Worm (Caenorhabditis elegans) whole organism, mixed stage, embryonic: Measurements from ENCODE around the gene T05A7.7.
A peak's percentile ranks its signal among the peaks of the same experiment; 100 is the strongest.

Experiments
- M03D4.4 ChIP-seq: sonication (generic microtip); optimal IDR thresholded peaks from 2 replicates; lab custom pipeline; 2017; ENCODE audit warnings: mild to moderate bottlenecking, missing genetic modification characterization, missing compliant biosample characterization
- bed-3 ChIP-seq: fragments of 200-800 bp; sonication (Bioruptor generic); optimal IDR thresholded peaks from 3 replicates; lab custom pipeline; 2018; ENCODE audit warnings: mild to moderate bottlenecking, missing genetic modification characterization, moderate library complexity, missing compliant biosample characterization
- blmp-1 ChIP-seq: fragments of 150-350 bp; optimal IDR thresholded peaks from 2 replicates; lab custom pipeline; 2014; ENCODE audit warnings: missing biosample characterization, missing genetic modification characterization
- ceh-39 ChIP-seq: fragments of 150-350 bp; optimal IDR thresholded peaks from 2 replicates; lab custom pipeline; 2014; ENCODE audit warnings: missing biosample characterization, missing genetic modification characterization
- ceh-43 ChIP-seq: fragments of 200-800 bp; sonication (Bioruptor generic); optimal IDR thresholded peaks from 2 replicates; lab custom pipeline; 2018; ENCODE audit warnings: mild to moderate bottlenecking, missing genetic modification characterization, moderate library complexity, missing compliant biosample characterization
- ceh-83 ChIP-seq: fragments of 200-800 bp; sonication (Bioruptor generic); optimal IDR thresholded peaks from 2 replicates; lab custom pipeline; 2018; ENCODE audit warnings: mild to moderate bottlenecking, missing genetic modification characterization, missing compliant biosample characterization
- drap-1 ChIP-seq: fragments of 200-800 bp; sonication (Bioruptor generic); optimal IDR thresholded peaks from 3 replicates; lab custom pipeline; 2018; ENCODE audit warnings: mild to moderate bottlenecking, missing genetic modification characterization, missing compliant biosample characterization
- elt-1 ChIP-seq: sonication (generic microtip); optimal IDR thresholded peaks from 2 replicates; lab custom pipeline; 2017; ENCODE audit warnings: missing genetic modification characterization, mild to moderate bottlenecking, missing compliant biosample characterization, antibody characterized with exemption, moderate library complexity, borderline replicate concordance; ENCODE audit not compliant: insufficient read depth
- elt-3 ChIP-seq: fragments of 150-350 bp; optimal IDR thresholded peaks from 2 replicates; lab custom pipeline; 2014; ENCODE audit warnings: missing biosample characterization, missing genetic modification characterization
- flh-1 ChIP-seq: fragments of 200-800 bp; sonication (Bioruptor generic); optimal IDR thresholded peaks from 2 replicates; lab custom pipeline; 2018; ENCODE audit warnings: mild to moderate bottlenecking, missing genetic modification characterization, moderate library complexity, missing compliant biosample characterization
- ham-2 ChIP-seq: fragments of 200-800 bp; sonication (Bioruptor generic); optimal IDR thresholded peaks from 2 replicates; lab custom pipeline; 2018; ENCODE audit warnings: mild to moderate bottlenecking, missing genetic modification characterization, missing compliant biosample characterization
- hlh-1 ChIP-seq: fragments of 150-350 bp; optimal IDR thresholded peaks from 2 replicates; lab custom pipeline; 2014; ENCODE audit warnings: missing biosample characterization, missing genetic modification reagents, missing genetic modification characterization
- lin-32 ChIP-seq: fragments of 200-800 bp; sonication (Bioruptor generic); optimal IDR thresholded peaks from 2 replicates; lab custom pipeline; 2018; ENCODE audit warnings: mild to moderate bottlenecking, missing genetic modification characterization, missing compliant biosample characterization
- mab-5 ChIP-seq: fragments of 150-350 bp; optimal IDR thresholded peaks from 2 replicates; lab custom pipeline; 2014; ENCODE audit warnings: missing biosample characterization, missing genetic modification characterization
- mep-1 ChIP-seq: fragments of 150-350 bp; optimal IDR thresholded peaks from 2 replicates; lab custom pipeline; 2017; ENCODE audit warnings: missing biosample characterization, missing genetic modification reagents, missing genetic modification characterization, inconsistent platforms
- mls-2 ChIP-seq: sonication (generic microtip); optimal IDR thresholded peaks from 2 replicates; lab custom pipeline; 2016; ENCODE audit warnings: mild to moderate bottlenecking, missing genetic modification characterization, moderate library complexity, missing compliant biosample characterization
- nhr-2 ChIP-seq: fragments of 150-350 bp; optimal IDR thresholded peaks from 2 replicates; lab custom pipeline; 2014; ENCODE audit warnings: missing biosample characterization, missing genetic modification characterization
- nhr-237 ChIP-seq: fragments of 150-350 bp; optimal IDR thresholded peaks from 2 replicates; lab custom pipeline; 2014; ENCODE audit warnings: missing biosample characterization, missing genetic modification characterization
- nhr-28 ChIP-seq: fragments of 150-350 bp; optimal IDR thresholded peaks from 2 replicates; lab custom pipeline; 2014; ENCODE audit warnings: missing biosample characterization, missing genetic modification characterization
- nhr-76 ChIP-seq: sonication (generic microtip); optimal IDR thresholded peaks from 2 replicates; lab custom pipeline; 2017; ENCODE audit warnings: missing biosample characterization, missing genetic modification characterization
- sem-2 ChIP-seq: fragments of 200-800 bp; sonication (Bioruptor generic); optimal IDR thresholded peaks from 2 replicates; lab custom pipeline; 2018; ENCODE audit warnings: mild to moderate bottlenecking, missing genetic modification characterization, missing compliant biosample characterization
- tbx-8 ChIP-seq: fragments of 200-800 bp; sonication (Bioruptor generic); optimal IDR thresholded peaks from 2 replicates; lab custom pipeline; 2018; ENCODE audit warnings: mild to moderate bottlenecking, missing genetic modification characterization, moderate library complexity, missing compliant biosample characterization
- unc-120 ChIP-seq: sonication (generic microtip); optimal IDR thresholded peaks from 2 replicates; lab custom pipeline; 2017; ENCODE audit warnings: missing genetic modification characterization, missing compliant biosample characterization; ENCODE audit not compliant: poor library complexity, severe bottlenecking
- unc-39 ChIP-seq: fragments of 150-350 bp; optimal IDR thresholded peaks from 2 replicates; lab custom pipeline; 2014; ENCODE audit warnings: missing biosample characterization, missing genetic modification characterization
- unc-62 ChIP-seq: fragments of 150-350 bp; optimal IDR thresholded peaks from 2 replicates; lab custom pipeline; 2014; ENCODE audit warnings: missing biosample characterization, missing genetic modification reagents, missing genetic modification characterization
- zip-8 ChIP-seq: fragments of 150-350 bp; optimal IDR thresholded peaks from 2 replicates; lab custom pipeline; 2014; ENCODE audit warnings: missing biosample characterization, missing genetic modification characterization
- ztf-11 ChIP-seq: fragments of 150-350 bp; optimal IDR thresholded peaks from 2 replicates; lab custom pipeline; 2014; ENCODE audit warnings: missing biosample characterization, missing genetic modification characterization

The T05A7.7 gene

DNA sequence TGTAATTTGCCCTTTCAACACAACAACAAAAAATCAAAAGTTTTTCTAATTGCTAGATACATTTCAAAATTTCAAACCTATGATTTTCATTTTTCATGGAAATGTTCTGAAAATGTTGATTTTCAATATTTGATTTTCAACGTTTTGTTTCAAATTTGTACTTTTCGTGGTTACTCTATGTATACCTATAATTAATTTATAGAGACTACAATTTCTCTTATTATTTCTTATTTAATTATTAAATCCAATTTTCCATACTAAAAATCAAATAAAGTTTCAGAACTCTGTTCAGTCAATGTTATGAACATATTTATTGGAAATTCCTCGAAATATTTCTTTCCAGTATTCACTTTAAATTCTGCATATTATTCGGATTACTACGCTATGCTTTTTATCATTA, 5.7 kb upstream of the T05A7.7 start, which contains the start of gene sre-39:
Gene sre-39 (plus strand): TSS at position 301 of the 400 bp plus-strand sequence.
- TF ChIP-seq ham-2, result no peak
- no peak for TF ChIP-seq ceh-83 (GFP tag; lab: Kevin White, UChicago)
- no peak for TF ChIP-seq hlh-1 (tag; lab: Kevin White, UChicago)
- TF ChIP-seq nhr-76, result no peak
- TF ChIP-seq mep-1, result no peak
- no peak for TF ChIP-seq nhr-2 (tag; lab: Kevin White, UChicago)
- TF ChIP-seq, all 35 proteins: peak for 0

- no peak for TF ChIP-seq nhr-28 (tag; lab: Kevin White, UChicago)
- TF ChIP-seq elt-1 (tag; lab: Kevin White, UChicago), result no peak
- no peak for TF ChIP-seq ceh-43 (GFP tag; lab: Kevin White, UChicago)
- TF ChIP-seq mls-2 (tag; lab: Kevin White, UChicago), result no peak
- no peak for TF ChIP-seq nhr-2 (tag; lab: Kevin White, UChicago)
- no peak for TF ChIP-seq unc-39 (tag; lab: Kevin White, UChicago)
- no peak for TF ChIP-seq blmp-1 (tag; lab: Kevin White, UChicago)
- no peak for TF ChIP-seq tbx-8 (GFP tag; lab: Kevin White, UChicago)
- TF ChIP-seq zip-8 (tag; lab: Kevin White, UChicago), result no peak
- TF ChIP-seq unc-62, result no peak
- no peak for TF ChIP-seq ham-2
- TF ChIP-seq mep-1, result no peak
- no peak for TF ChIP-seq unc-120
- TF ChIP-seq M03D4.4 (tag; lab: Kevin White, UChicago), result no peak
- TF ChIP-seq lin-32 (GFP tag; lab: Kevin White, UChicago), result no peak
- no peak for TF ChIP-seq ztf-11
- TF ChIP-seq hlh-1 (tag; lab: Kevin White, UChicago), result no peak
These were observed 3.6 kb upstream of the T05A7.7 start for ce11 chrII:4684852-4685251.

ce11 chrII:4683693-4684092, 2.4 kb upstream of the T05A7.7 start, which contains the start of gene sre-40:
sre-40 (minus strand) TSS chrII:4683793.
- no peak for TF ChIP-seq mls-2 (tag; lab: Kevin White, UChicago)
- no peak for TF ChIP-seq tbx-8 (GFP tag; lab: Kevin White, UChicago)
- no peak for TF ChIP-seq lin-32 (GFP tag; lab: Kevin White, UChicago)
- no peak for TF ChIP-seq flh-1 (GFP tag; lab: Kevin White, UChicago)
- TF ChIP-seq, all 35 proteins: peak for 0

DNA sequence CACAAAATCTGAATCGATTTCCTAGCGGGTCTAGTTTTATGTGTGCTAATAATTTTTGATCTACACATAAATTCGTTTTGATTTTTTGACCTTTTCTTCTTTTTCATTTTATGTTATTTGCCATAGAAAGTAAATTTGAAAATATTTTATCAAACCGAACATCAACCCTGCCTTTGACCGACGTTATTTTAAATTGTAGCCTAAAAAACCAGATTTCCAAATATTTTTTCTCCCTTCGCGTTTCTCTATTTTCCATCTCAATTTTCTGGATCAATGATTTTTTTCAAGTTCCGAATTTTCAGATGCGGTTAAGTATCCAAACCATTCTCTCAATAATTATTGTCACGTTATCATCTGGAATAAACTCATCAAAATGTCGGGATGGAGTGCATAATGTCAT, 3.4 kb downstream of the T05A7.7 start, which contains the start of gene T05A7.1:
Gene T05A7.1 (plus strand): TSS at position 301 of the 400 bp plus-strand sequence.
- no peak for TF ChIP-seq drap-1 (GFP tag; lab: Kevin White, UChicago)
- no peak for TF ChIP-seq tbx-8 (GFP tag; lab: Kevin White, UChicago)
- TF ChIP-seq M03D4.4 (tag; lab: Kevin White, UChicago), result no peak
- no peak for TF ChIP-seq elt-3 (tag; lab: Kevin White, UChicago)
- no peak for TF ChIP-seq bed-3 (GFP tag; lab: Kevin White, UChicago)
- TF ChIP-seq nhr-237 (tag; lab: Kevin White, UChicago), result no peak
- no peak for TF ChIP-seq mls-2 (tag; lab: Kevin White, UChicago)
- TF ChIP-seq lin-32 (GFP tag; lab: Kevin White, UChicago), result no peak
- TF ChIP-seq ceh-39 (tag; lab: Kevin White, UChicago), result no peak
- TF ChIP-seq sem-2 (GFP tag; lab: Kevin White, UChicago), result no peak
- TF ChIP-seq mab-5 (tag; lab: Kevin White, UChicago), result no peak
- TF ChIP-seq ztf-11, result no peak

DNA sequence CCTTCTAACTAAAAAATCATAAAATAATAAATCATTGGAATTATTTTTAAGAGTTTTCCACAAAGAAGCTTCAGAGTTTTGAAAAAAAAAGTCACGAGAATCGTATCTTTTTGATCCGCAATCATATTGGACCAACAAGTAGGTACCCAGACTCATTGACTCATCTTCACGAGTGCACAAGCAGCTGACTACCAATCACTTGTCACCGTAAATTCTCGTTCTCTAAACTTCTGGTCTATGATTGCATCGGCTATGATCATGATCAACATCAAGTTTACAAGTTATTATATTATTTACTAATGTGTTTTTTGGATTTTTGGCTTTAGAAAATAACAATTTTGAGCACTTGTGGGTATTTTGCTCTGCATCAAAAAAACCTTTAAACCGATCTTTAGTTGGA, 5.0 kb downstream of the T05A7.7 start:
- TF ChIP-seq lin-32 (GFP tag; lab: Kevin White, UChicago) (no peak), nhr-28 (tag; lab: Kevin White, UChicago) (no peak), hlh-1 (tag; lab: Kevin White, UChicago) (peak; percentile 75), unc-62 (peak; percentile 40), sem-2 (GFP tag; lab: Kevin White, UChicago) (no peak), ztf-11 (no peak), elt-3 (tag; lab: Kevin White, UChicago) (no peak)

ce11 chrII:4675481-4675880, 5.8 kb downstream of the T05A7.7 start, which contains the start of gene T05A7.3:
T05A7.3 (plus strand) TSS chrII:4675781.
- TF ChIP-seq ceh-39 (tag; lab: Kevin White, UChicago), result no peak
